Fruit fly (Drosophila melanogaster) Kc167 (cell line): ENCODE results near the gene CG5194.

Experiments used
- Sin3A ChIP-seq: fragments of >200 bp; optimal IDR thresholded peaks from 2 replicates; lab custom pipeline; 2018; ENCODE audit warnings: missing external identifiers
- h ChIP-seq: fragments of >200 bp; optimal IDR thresholded peaks from 3 replicates; lab custom pipeline; 2018; ENCODE audit warnings: missing external identifiers
- psq ChIP-seq: fragments of >200 bp; optimal IDR thresholded peaks from 2 replicates; lab custom pipeline; 2017; ENCODE audit warnings: missing external identifiers
- ttk ChIP-seq: sonication (Bioruptor generic); optimal IDR thresholded peaks from 2 replicates; lab custom pipeline; 2017; ENCODE audit warnings: missing external identifiers

- TF ChIP-seq h (lab: Kevin White, UChicago), result no peak
- no peak for TF ChIP-seq psq
- no peak for TF ChIP-seq Sin3A (lab: Kevin White, UChicago)
- no peak for TF ChIP-seq ttk (lab: Kevin White, UChicago)
Measured at dm6 chr3L:9029183-9029789, 19.6 kb upstream of the CG5194 start.
